Worm (Caenorhabditis elegans) whole organism, late embryonic: ENCODE data around the gene K02F6.8.
"Not testable (repeated sequence)": the region's sequence is repeated elsewhere in the genome, so short reads cannot be mapped to it uniquely, and the experiment has no call there.

Source experiments
- C08G9.2 ChIP-seq: sonication (generic microtip); optimal IDR thresholded peaks from 2 replicates; lab custom pipeline; 2016; ENCODE audit warnings: mild to moderate bottlenecking, missing genetic modification characterization, moderate library complexity, missing compliant biosample characterization
- F13H6.1 ChIP-seq: sonication (generic microtip); optimal IDR thresholded peaks from 2 replicates; lab custom pipeline; 2016; ENCODE audit warnings: missing genetic modification characterization, missing compliant biosample characterization
- K09A11.1 ChIP-seq: sonication (generic microtip); optimal IDR thresholded peaks from 2 replicates; lab custom pipeline; 2017; ENCODE audit warnings: antibody characterized with exemption, mild to moderate bottlenecking, missing genetic modification characterization, missing compliant biosample characterization; ENCODE audit not compliant: insufficient read depth
- T23F11.4 ChIP-seq: fragments of 200-800 bp; sonication (Bioruptor generic); optimal IDR thresholded peaks from 2 replicates; lab custom pipeline; 2018; ENCODE audit warnings: mild to moderate bottlenecking, missing genetic modification characterization, missing compliant biosample characterization
- ama-1 ChIP-seq: fragments of 150-350 bp; optimal IDR thresholded peaks from 2 replicates; lab custom pipeline; 2014
- ceh-14 ChIP-seq: sonication (generic microtip); optimal IDR thresholded peaks from 2 replicates; lab custom pipeline; 2016; ENCODE audit warnings: missing genotype, missing genetic modification characterization, missing compliant biosample characterization
- ceh-24 ChIP-seq: sonication (generic microtip); optimal IDR thresholded peaks from 2 replicates; lab custom pipeline; 2016; ENCODE audit warnings: mild to moderate bottlenecking, missing genetic modification characterization, missing compliant biosample characterization
- ceh-45 ChIP-seq: fragments of 200-800 bp; sonication (Bioruptor generic); IDR thresholded peaks from 2 replicates; pipeline ENCODE4 v1.3.6; 2022; ENCODE audit warnings: missing genetic modification reagents, missing genetic modification characterization, missing compliant biosample characterization
- ceh-48 ChIP-seq: sonication (generic microtip); optimal IDR thresholded peaks from 2 replicates; lab custom pipeline; 2016; ENCODE audit warnings: missing genetic modification characterization, inconsistent platforms, missing compliant biosample characterization
- ceh-9 ChIP-seq: sonication (generic microtip); optimal IDR thresholded peaks from 2 replicates; lab custom pipeline; 2016; ENCODE audit warnings: mild to moderate bottlenecking, missing genetic modification characterization, inconsistent platforms, missing compliant biosample characterization
- dmd-4 ChIP-seq: sonication (generic microtip); optimal IDR thresholded peaks from 2 replicates; lab custom pipeline; 2016; ENCODE audit warnings: borderline replicate concordance, missing genetic modification characterization, missing compliant biosample characterization
- elt-2 ChIP-seq: sonication (generic microtip); optimal IDR thresholded peaks from 2 replicates; lab custom pipeline; 2016; ENCODE audit warnings: missing genetic modification reagents, missing genetic modification characterization, missing compliant biosample characterization
- ets-4 ChIP-seq: sonication (generic microtip); optimal IDR thresholded peaks from 2 replicates; lab custom pipeline; 2016; ENCODE audit warnings: missing genetic modification characterization, missing compliant biosample characterization
- fax-1 ChIP-seq: sonication (generic microtip); optimal IDR thresholded peaks from 2 replicates; lab custom pipeline; 2016; ENCODE audit warnings: missing genotype, missing genetic modification characterization, missing compliant biosample characterization
- fkh-6 ChIP-seq: sonication (generic microtip); optimal IDR thresholded peaks from 2 replicates; lab custom pipeline; 2016; ENCODE audit warnings: missing genetic modification characterization, missing compliant biosample characterization
- hlh-15 ChIP-seq: sonication (generic microtip); optimal IDR thresholded peaks from 2 replicates; lab custom pipeline; 2016; ENCODE audit warnings: missing genetic modification characterization, missing compliant biosample characterization
- hlh-30 ChIP-seq: sonication (generic microtip); optimal IDR thresholded peaks from 2 replicates; lab custom pipeline; 2017; ENCODE audit warnings: antibody characterized with exemption, missing genetic modification characterization, missing compliant biosample characterization; ENCODE audit not compliant: insufficient read depth
- hlh-6 ChIP-seq: sonication (generic microtip); optimal IDR thresholded peaks from 2 replicates; lab custom pipeline; 2016; ENCODE audit warnings: missing genotype, missing genetic modification characterization, missing compliant biosample characterization
- lim-6 ChIP-seq: sonication (generic microtip); optimal IDR thresholded peaks from 2 replicates; lab custom pipeline; 2016; ENCODE audit warnings: missing genetic modification characterization, missing compliant biosample characterization
- lin-11 ChIP-seq: fragments of 200-800 bp; sonication (Bioruptor generic); optimal IDR thresholded peaks from 2 replicates; lab custom pipeline; 2018; ENCODE audit warnings: mild to moderate bottlenecking, missing genetic modification characterization, missing compliant biosample characterization
- madf-2 ChIP-seq: sonication (generic microtip); optimal IDR thresholded peaks from 2 replicates; lab custom pipeline; 2017; ENCODE audit warnings: missing genetic modification characterization, missing compliant biosample characterization
- mec-3 ChIP-seq: sonication (generic microtip); optimal IDR thresholded peaks from 2 replicates; lab custom pipeline; 2016; ENCODE audit warnings: borderline replicate concordance, missing genetic modification characterization, missing compliant biosample characterization
- nhr-11 ChIP-seq: fragments of 150-350 bp; optimal IDR thresholded peaks from 2 replicates; lab custom pipeline; 2014; ENCODE audit warnings: missing biosample characterization, missing genetic modification characterization
- npax-4 ChIP-seq: sonication (generic microtip); optimal IDR thresholded peaks from 2 replicates; lab custom pipeline; 2016; ENCODE audit warnings: missing genetic modification characterization, missing compliant biosample characterization
- odd-2 ChIP-seq: sonication (generic microtip); optimal IDR thresholded peaks from 2 replicates; lab custom pipeline; 2017; ENCODE audit warnings: antibody characterized with exemption, mild to moderate bottlenecking, missing genetic modification characterization, missing compliant biosample characterization
- pat-9 ChIP-seq: fragments of 200-800 bp; sonication (Bioruptor generic); optimal IDR thresholded peaks from 2 replicates; lab custom pipeline; 2018; ENCODE audit warnings: mild to moderate bottlenecking, missing genetic modification characterization, moderate library complexity, missing compliant biosample characterization
- pha-4 ChIP-seq: fragments of 150-350 bp; optimal IDR thresholded peaks from 2 replicates; lab custom pipeline; 2018; ENCODE audit warnings: missing biosample characterization, missing genetic modification reagents, missing genetic modification characterization
- pqm-1 ChIP-seq: sonication (generic microtip); optimal IDR thresholded peaks from 2 replicates; lab custom pipeline; 2016; ENCODE audit warnings: missing genetic modification characterization, missing compliant biosample characterization
- ref-2 ChIP-seq: sonication (generic microtip); optimal IDR thresholded peaks from 2 replicates; lab custom pipeline; 2016; ENCODE audit warnings: missing genetic modification characterization, missing compliant biosample characterization
- sdc-2 ChIP-seq: sonication (generic microtip); optimal IDR thresholded peaks from 2 replicates; lab custom pipeline; 2016; ENCODE audit warnings: missing genotype, missing genetic modification characterization, missing compliant biosample characterization
- sox-2 ChIP-seq: fragments of 200-800 bp; sonication (Bioruptor generic); IDR thresholded peaks from 2 replicates; pipeline ENCODE4 v1.3.6; 2022; ENCODE audit warnings: missing genetic modification reagents, missing genetic modification characterization, missing compliant biosample characterization
- ttx-3 ChIP-seq: sonication (generic microtip); optimal IDR thresholded peaks from 2 replicates; lab custom pipeline; 2016; ENCODE audit warnings: missing genetic modification reagents, missing genetic modification characterization, missing compliant biosample characterization
- unc-42 ChIP-seq: sonication (generic microtip); optimal IDR thresholded peaks from 2 replicates; lab custom pipeline; 2016; ENCODE audit warnings: missing genotype, missing genetic modification characterization, missing compliant biosample characterization
- unc-55 ChIP-seq: sonication (generic microtip); optimal IDR thresholded peaks from 2 replicates; lab custom pipeline; 2017; ENCODE audit warnings: missing biosample characterization, missing genetic modification reagents, missing genetic modification characterization
- zip-5 ChIP-seq: sonication (generic microtip); optimal IDR thresholded peaks from 2 replicates; lab custom pipeline; 2016; ENCODE audit warnings: missing genetic modification characterization, missing compliant biosample characterization
- ztf-16 ChIP-seq: sonication (generic microtip); optimal IDR thresholded peaks from 2 replicates; lab custom pipeline; 2017; ENCODE audit warnings: missing genetic modification characterization, missing compliant biosample characterization

K02F6.8 gene

DNA sequence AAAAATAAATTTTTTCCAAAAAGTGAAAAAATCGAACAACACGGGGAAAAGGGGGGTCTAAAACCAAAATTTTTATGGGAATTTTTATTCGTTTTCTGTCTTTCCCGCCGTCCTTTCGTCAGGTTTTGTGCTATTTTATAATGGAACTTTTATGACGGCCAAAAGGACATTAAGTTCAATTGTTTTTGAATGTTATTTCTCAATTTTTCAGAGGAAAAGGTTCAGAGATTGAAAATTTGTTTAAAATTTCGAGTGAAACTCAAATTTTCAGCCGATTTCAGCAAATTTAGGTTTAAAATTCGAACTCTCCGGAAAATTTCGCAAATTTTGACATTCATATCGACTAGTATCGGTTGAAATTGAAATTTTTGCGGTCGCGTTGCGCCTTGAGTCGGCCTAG is 29.1 kb upstream of the K02F6.8 start, which contains the start of gene nep-18:
TSS of gene nep-18 (minus strand) at position 101 of the 400 bp plus-strand sequence.
- TF ChIP-seq odd-2 (tag; lab: Kevin White, UChicago) (no peak), hlh-30 (no peak)

- not testable (repeated sequence) for TF ChIP-seq F13H6.1; pha-4 (tag; lab: Kevin White, UChicago); hlh-6
Measured at ce11 chrII:2553662-2554061, 18.8 kb upstream of the K02F6.8 start, which contains the start of gene K02F6.1. Gene K02F6.1, plus strand, starts transcription at chrII:2553962.

DNA sequence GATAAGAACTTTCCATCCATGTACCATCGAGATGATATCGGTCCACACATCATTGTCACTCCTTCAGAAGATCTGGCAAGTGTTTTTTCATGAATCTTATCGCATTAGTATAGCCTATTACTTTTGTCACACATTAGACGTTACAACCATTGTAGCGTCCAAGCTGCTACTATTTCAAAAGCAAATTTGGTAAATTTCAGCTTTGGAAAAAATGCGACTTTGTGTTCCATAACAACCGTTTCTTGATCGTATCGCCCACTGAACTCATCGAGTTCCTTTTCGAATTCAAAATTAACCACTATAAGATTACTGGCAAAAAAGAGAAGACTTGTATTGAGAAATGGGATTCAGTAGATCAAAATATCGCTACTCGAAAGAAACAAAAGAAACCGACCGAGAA is 18.2 kb upstream of the K02F6.8 start:
- TF ChIP-seq fax-1 (no peak), unc-55 (GFP tag; lab: Kevin White, UChicago) (no peak), C08G9.2 (tag; lab: Kevin White, UChicago) (no peak), zip-5 (tag; lab: Kevin White, UChicago) (no peak), ets-4 (tag; lab: Kevin White, UChicago) (no peak), K09A11.1 (tag; lab: Kevin White, UChicago) (no peak), ceh-14 (tag; lab: Kevin White, UChicago) (no peak), mec-3 (tag; lab: Kevin White, UChicago) (no peak), madf-2 (tag; lab: Kevin White, UChicago) (no peak), ceh-9 (tag; lab: Kevin White, UChicago) (no peak), ama-1 (no peak), hlh-15 (tag; lab: Kevin White, UChicago) (no peak), sox-2 (GFP tag; lab: Robert Waterston, UW) (no peak), ceh-48 (tag; lab: Kevin White, UChicago) (no peak), nhr-11 (tag; lab: Kevin White, UChicago) (no peak), lin-11 (tag; lab: Kevin White, UChicago) (no peak), unc-42 (tag; lab: Kevin White, UChicago) (no peak), npax-4 (tag; lab: Kevin White, UChicago) (no peak), pat-9 (no peak), T23F11.4 (GFP tag; lab: Kevin White, UChicago) (no peak)

ce11 chrII:2545925-2546324 is 11.1 kb upstream of the K02F6.8 start, which contains the start of gene K02F6.3:
Gene K02F6.3, plus strand, starts transcription at chrII:2546225.
- TF ChIP-seq lim-6 (no peak), odd-2 (tag; lab: Kevin White, UChicago) (no peak), ref-2 (tag; lab: Kevin White, UChicago) (no peak), ttx-3 (no peak), elt-2 (tag; lab: Kevin White, UChicago) (no peak), ztf-16 (no peak), dmd-4 (tag; lab: Kevin White, UChicago) (no peak), ceh-24 (tag; lab: Kevin White, UChicago) (no peak), lin-11 (tag; lab: Kevin White, UChicago) (no peak), npax-4 (tag; lab: Kevin White, UChicago) (no peak)

- TF ChIP-seq dmd-4 (tag; lab: Kevin White, UChicago) (no peak), C08G9.2 (tag; lab: Kevin White, UChicago) (no peak), ceh-45 (GFP tag; lab: Robert Waterston, UW) (no peak), pqm-1 (tag; lab: Kevin White, UChicago) (no peak), elt-2 (tag; lab: Kevin White, UChicago) (no peak), sdc-2 (tag; lab: Kevin White, UChicago) (no peak), mec-3 (tag; lab: Kevin White, UChicago) (no peak), fkh-6 (tag; lab: Kevin White, UChicago) (no peak)
Measured at ce11 chrII:2538194-2538593, 3.3 kb upstream of the K02F6.8 start, which contains the start of gene K02F6.4. Gene K02F6.4, plus strand, starts transcription at chrII:2538494.
